Worm (Caenorhabditis elegans): Measurements from ENCODE around the gene srh-183.

ce11 chrV:19961971-19962370, 16.1 kb downstream of the srh-183 start:
- no peak for TF ChIP-seq ets-4 (tag; optimal IDR thresholded peaks at IDR 0.05)
- no peak for TF ChIP-seq zip-5 (tag; optimal IDR thresholded peaks at IDR 0.05)
- TF ChIP-seq ama-1 (optimal IDR thresholded peaks at IDR 0.05) = no peak
- no peak for TF ChIP-seq pha-4 (tag; optimal IDR thresholded peaks at IDR 0.05)
- no peak for TF ChIP-seq ceh-48 (tag; optimal IDR thresholded peaks at IDR 0.05)

All from whole organism, late embryonic.